Fruit fly (Drosophila melanogaster) whole organism, embryonic: ENCODE results near the gene Best3.

Experiments
- Ada2b ChIP-seq: fragments of 200-800 bp; sonication (Bioruptor generic); IDR thresholded peaks from 2 replicates; pipeline ENCODE4 v1.3.6; 2022; ENCODE audit warnings: missing biosample characterization, missing genetic modification characterization
- Bteb2 ChIP-seq: fragments of 200-800 bp; sonication (Bioruptor generic); optimal IDR thresholded peaks from 2 replicates; lab custom pipeline; 2016; ENCODE audit warnings: missing biosample characterization, missing genetic modification characterization
- CG11696 ChIP-seq: fragments of 200-800 bp; sonication (Bioruptor generic); IDR thresholded peaks from 2 replicates; pipeline ENCODE4 v1.3.6; 2022; ENCODE audit warnings: missing biosample characterization, missing genetic modification characterization
- CG14667 ChIP-seq: fragments of 200-800 bp; sonication (Bioruptor generic); IDR thresholded peaks from 2 replicates; pipeline ENCODE4 v1.3.6; 2022; ENCODE audit warnings: missing biosample characterization, missing genetic modification characterization
- CG15479 ChIP-seq: fragments of 200-800 bp; sonication (Bioruptor generic); optimal IDR thresholded peaks from 3 replicates; lab custom pipeline; 2019; ENCODE audit warnings: missing biosample characterization, mild to moderate bottlenecking, missing genetic modification characterization, moderate library complexity
- CG17829 ChIP-seq: fragments of 200-800 bp; optimal IDR thresholded peaks from 2 replicates; lab custom pipeline; 2019; ENCODE audit warnings: missing biosample characterization, mild to moderate bottlenecking, missing genetic modification characterization, moderate library complexity
- CG2129 ChIP-seq: fragments of 200-800 bp; sonication (Bioruptor generic); IDR thresholded peaks from 2 replicates; pipeline ENCODE4 v1.3.6; 2022; ENCODE audit warnings: missing biosample characterization, missing genetic modification characterization; ENCODE audit not compliant: partially characterized antibody
- CG2875 ChIP-seq: fragments of 200-800 bp; sonication (Bioruptor generic); optimal IDR thresholded peaks from 2 replicates; lab custom pipeline; 2017; ENCODE audit warnings: missing biosample characterization, mild to moderate bottlenecking, missing genetic modification characterization, missing genetic modification reagents
- CG33557 ChIP-seq: fragments of 200-800 bp; sonication (Bioruptor generic); optimal IDR thresholded peaks from 2 replicates; lab custom pipeline; 2019; ENCODE audit warnings: missing biosample characterization, mild to moderate bottlenecking, missing genetic modification characterization, moderate library complexity
- CG3407 ChIP-seq: fragments of 200-800 bp; sonication (Bioruptor generic); optimal IDR thresholded peaks from 2 replicates; lab custom pipeline; 2018; ENCODE audit warnings: missing biosample characterization, mild to moderate bottlenecking, missing genetic modification characterization
- CG42726 ChIP-seq: fragments of 200-800 bp; sonication (Bioruptor generic); IDR thresholded peaks from 2 replicates; pipeline ENCODE4 v1.3.6; 2022; ENCODE audit warnings: missing biosample characterization, missing genetic modification characterization; ENCODE audit not compliant: partially characterized antibody
- CG4617 ChIP-seq: fragments of 200-800 bp; sonication (Bioruptor generic); optimal IDR thresholded peaks from 3 replicates; lab custom pipeline; 2016; ENCODE audit warnings: missing biosample characterization, missing genetic modification characterization, borderline replicate concordance
- CG6683 ChIP-seq: fragments of 200-800 bp; sonication (Bioruptor generic); optimal IDR thresholded peaks from 2 replicates; lab custom pipeline; 2017; ENCODE audit warnings: missing biosample characterization, mild to moderate bottlenecking, missing genetic modification characterization, missing genetic modification reagents
- CG8944 ChIP-seq: fragments of 200-800 bp; sonication (Bioruptor generic); optimal IDR thresholded peaks from 3 replicates; lab custom pipeline; 2016; ENCODE audit warnings: missing biosample characterization, missing genetic modification characterization
- CG9817 ChIP-seq: fragments of 200-800 bp; sonication (Bioruptor generic); optimal IDR thresholded peaks from 2 replicates; lab custom pipeline; 2018; ENCODE audit warnings: missing biosample characterization, mild to moderate bottlenecking, missing genetic modification characterization, moderate library complexity
- CG9932 ChIP-seq: fragments of 200-800 bp; sonication (Bioruptor generic); IDR thresholded peaks from 2 replicates; pipeline ENCODE4 v1.3.6; 2022; ENCODE audit warnings: missing biosample characterization, missing genetic modification characterization
- Chrac-16 ChIP-seq: fragments of 200-800 bp; sonication (Bioruptor generic); optimal IDR thresholded peaks from 3 replicates; lab custom pipeline; 2016; ENCODE audit warnings: missing biosample characterization, missing genetic modification characterization
- D ChIP-seq, 2 experiments: fragments of 200-800 bp in 1 of 2; fragments of >200 bp in 1 of 2; sonication (Bioruptor generic) in 1 of 2; optimal IDR thresholded peaks; 2 replicates in 1 of 2; 3 replicates in 1 of 2; lab custom pipeline; 2017; ENCODE audit warnings: mild to moderate bottlenecking in 1 of 2, missing biosample characterization in 1 of 2, missing genetic modification characterization in 1 of 2, missing genetic modification reagents in 1 of 2
- Dip3 ChIP-seq: fragments of 200-800 bp; sonication (Bioruptor generic); optimal IDR thresholded peaks from 3 replicates; lab custom pipeline; 2016; ENCODE audit warnings: missing biosample characterization, missing genetic modification characterization
- ERR ChIP-seq: fragments of 200-800 bp; sonication (Bioruptor generic); optimal IDR thresholded peaks from 2 replicates; lab custom pipeline; 2016; ENCODE audit warnings: missing biosample characterization, missing genetic modification characterization
- Eip74EF ChIP-seq, 2 experiments: fragments of 200-800 bp in 1 of 2; fragments of >200 bp in 1 of 2; sonication (Bioruptor generic) in 1 of 2; optimal IDR thresholded peaks; 2 replicates each; lab custom pipeline; 2017 to 2019; ENCODE audit warnings: missing biosample characterization in 2 of 2, missing genetic modification characterization in 2 of 2, mild to moderate bottlenecking in 1 of 2, moderate library complexity in 1 of 2
- Elba2 ChIP-seq: fragments of 200-800 bp; sonication (Bioruptor generic); optimal IDR thresholded peaks from 3 replicates; lab custom pipeline; 2016; ENCODE audit warnings: missing biosample characterization, missing genetic modification characterization
- Hr39 ChIP-seq: fragments of >200 bp; optimal IDR thresholded peaks from 2 replicates; lab custom pipeline; 2017
- Hr51 ChIP-seq, 2 experiments: fragments of 200-800 bp; sonication (Bioruptor generic); optimal IDR thresholded peaks; 2 replicates in 1 of 2; 3 replicates in 1 of 2; lab custom pipeline; 2016 to 2018; ENCODE audit warnings: missing biosample characterization in 2 of 2, missing genetic modification characterization in 2 of 2, mild to moderate bottlenecking in 1 of 2, moderate library complexity in 1 of 2
- Hr78 ChIP-seq, 2 experiments: fragments of 200-800 bp in 1 of 2; fragments of >200 bp in 1 of 2; sonication (Bioruptor generic) in 1 of 2; optimal IDR thresholded peaks; 2 replicates each; lab custom pipeline; 2017 to 2019; ENCODE audit warnings: missing biosample characterization in 2 of 2, missing genetic modification characterization in 2 of 2, mild to moderate bottlenecking in 1 of 2, moderate library complexity in 1 of 2
- Neu2 ChIP-seq: fragments of 200-800 bp; sonication (Bioruptor generic); optimal IDR thresholded peaks from 3 replicates; lab custom pipeline; 2016; ENCODE audit warnings: missing biosample characterization, missing genetic modification characterization, borderline replicate concordance
- Nf-YB ChIP-seq: fragments of 200-800 bp; sonication (Bioruptor generic); optimal IDR thresholded peaks from 3 replicates; lab custom pipeline; 2019; ENCODE audit warnings: missing biosample characterization, mild to moderate bottlenecking, missing genetic modification characterization, moderate library complexity
- Sry-δ ChIP-seq: fragments of 200-800 bp; sonication (Bioruptor generic); optimal IDR thresholded peaks from 2 replicates; lab custom pipeline; 2016; ENCODE audit warnings: missing biosample characterization, missing genetic modification characterization
- TFAM ChIP-seq: fragments of 200-800 bp; sonication (Bioruptor generic); optimal IDR thresholded peaks from 2 replicates; lab custom pipeline; 2017; ENCODE audit warnings: missing biosample characterization, missing genetic modification characterization, inconsistent platforms
- bbx ChIP-seq: fragments of 200-800 bp; sonication (Bioruptor generic); IDR thresholded peaks from 2 replicates; pipeline ENCODE4 v1.3.6; 2022; ENCODE audit warnings: missing biosample characterization, missing genetic modification characterization; ENCODE audit not compliant: partially characterized antibody
- cad ChIP-seq: fragments of >200 bp; optimal IDR thresholded peaks from 2 replicates; lab custom pipeline; 2017; ENCODE audit warnings: missing biosample characterization, missing genetic modification characterization
- caup ChIP-seq: fragments of 200-800 bp; sonication (Bioruptor generic); optimal IDR thresholded peaks from 3 replicates; lab custom pipeline; 2017; ENCODE audit warnings: missing biosample characterization, mild to moderate bottlenecking, missing genetic modification characterization, moderate library complexity; ENCODE audit not compliant: severe bottlenecking
- exex ChIP-seq: fragments of 200-800 bp; sonication (Bioruptor generic); optimal IDR thresholded peaks from 4 replicates; lab custom pipeline; 2018; ENCODE audit warnings: missing biosample characterization, mild to moderate bottlenecking, missing genetic modification characterization, moderate library complexity
- eyg ChIP-seq: fragments of 200-800 bp; sonication (Bioruptor generic); optimal IDR thresholded peaks from 3 replicates; lab custom pipeline; 2016; ENCODE audit warnings: missing biosample characterization, missing genetic modification characterization
- fd3F ChIP-seq: fragments of 200-800 bp; sonication (Bioruptor generic); optimal IDR thresholded peaks from 2 replicates; lab custom pipeline; 2018; ENCODE audit warnings: missing biosample characterization, mild to moderate bottlenecking, missing genetic modification characterization, moderate library complexity
- ftz-f1 ChIP-seq: fragments of 200-800 bp; sonication (Bioruptor generic); optimal IDR thresholded peaks from 2 replicates; lab custom pipeline; 2016; ENCODE audit warnings: missing biosample characterization, missing genetic modification characterization
- gcm ChIP-seq: fragments of 200-800 bp; sonication (Bioruptor generic); optimal IDR thresholded peaks from 2 replicates; lab custom pipeline; 2019; ENCODE audit warnings: missing biosample characterization, mild to moderate bottlenecking, missing genetic modification characterization, moderate library complexity
- gfzf ChIP-seq: fragments of 200-800 bp; sonication (Bioruptor generic); optimal IDR thresholded peaks from 2 replicates; lab custom pipeline; 2016; ENCODE audit warnings: missing biosample characterization, mild to moderate bottlenecking, missing genetic modification characterization, moderate library complexity
- mld ChIP-seq: fragments of 200-800 bp; sonication (Bioruptor generic); IDR thresholded peaks from 3 replicates; pipeline ENCODE4 v1.3.6; 2022; ENCODE audit warnings: missing biosample characterization, missing genetic modification characterization; ENCODE audit not compliant: partially characterized antibody
- pan ChIP-seq, 4 experiments: fragments of >200 bp in 3 of 4; fragments of 200-800 bp in 1 of 4; sonication (Bioruptor generic) in 1 of 4; optimal IDR thresholded peaks in 3 of 4; IDR thresholded peaks in 1 of 4; 2 replicates each; pipeline versions ENCODE4 v1.3.6 to Lab custom; 2017 to 2022; ENCODE audit warnings: missing biosample characterization in 2 of 4, missing genetic modification characterization in 2 of 4, mixed read lengths in 1 of 4
- phol ChIP-seq: fragments of 200-800 bp; sonication (Bioruptor generic); optimal IDR thresholded peaks from 3 replicates; lab custom pipeline; 2018; ENCODE audit warnings: missing biosample characterization, mild to moderate bottlenecking, missing genetic modification characterization, moderate library complexity
- pros ChIP-seq: fragments of 200-800 bp; sonication (Bioruptor generic); optimal IDR thresholded peaks from 3 replicates; lab custom pipeline; 2019; ENCODE audit warnings: missing biosample characterization, mild to moderate bottlenecking, missing genetic modification characterization, moderate library complexity
- sisA ChIP-seq: fragments of 200-800 bp; sonication (Bioruptor generic); IDR thresholded peaks from 2 replicates; pipeline ENCODE4 v1.3.6; 2022; ENCODE audit warnings: missing biosample characterization, missing genetic modification characterization
- slbo ChIP-seq: fragments of 200-800 bp; sonication (Bioruptor generic); IDR thresholded peaks from 2 replicates; pipeline ENCODE4 v1.3.6; 2022; ENCODE audit warnings: missing biosample characterization, missing genetic modification characterization
- zf30C ChIP-seq: fragments of 200-800 bp; sonication (Bioruptor generic); optimal IDR thresholded peaks from 3 replicates; lab custom pipeline; 2018; ENCODE audit warnings: missing biosample characterization, mild to moderate bottlenecking, missing genetic modification characterization
- zfh2 ChIP-seq: fragments of 200-800 bp; sonication (Bioruptor generic); optimal IDR thresholded peaks from 2 replicates; lab custom pipeline; 2016; ENCODE audit warnings: missing biosample characterization, missing genetic modification characterization

Best3 gene

DNA sequence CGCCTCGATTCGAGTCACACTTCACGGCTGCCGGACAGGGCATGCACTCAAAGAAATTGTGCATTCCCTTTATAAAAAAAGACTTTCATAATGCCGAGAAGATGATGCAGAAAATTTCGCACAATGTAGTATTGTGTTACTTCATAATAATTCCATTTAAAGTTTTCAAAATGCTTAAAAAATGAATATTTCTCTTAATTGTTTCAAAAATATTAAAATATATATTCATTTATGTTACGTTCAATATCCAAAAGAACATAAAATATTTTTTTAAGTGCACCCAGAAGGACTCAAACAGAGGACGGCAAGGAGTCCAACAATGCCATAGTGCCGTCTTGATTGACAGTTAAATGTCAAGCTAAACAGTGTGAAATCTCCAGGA lies 27.6 kb upstream of the Best3 start (continued):
- TF ChIP-seq Neu2 (GFP tag; lab: Kevin White, UChicago) (no peak), CG3407 (GFP tag; lab: Kevin White, UChicago) (no peak), slbo (GFP tag; lab: Robert Waterston, UW) (no peak), Sry-δ (GFP tag; lab: Kevin White, UChicago) (no peak), CG17829 (tag; lab: Kevin White, UChicago) (peak; percentile 30), Nf-YB (peak; percentile 8), phol (tag; lab: Kevin White, UChicago) (peak; percentile 51), D (optimal IDR thresholded peaks at IDR 0.05; lab: Kevin White, UChicago) (no peak), D (GFP tag; optimal IDR thresholded peaks at IDR 0.05; lab: Kevin White, UChicago) (peak; percentile 5), Bteb2 (no peak), CG9932 (GFP tag; lab: Robert Waterston, UW) (no peak), CG8944 (GFP tag; lab: Kevin White, UChicago) (no peak), CG11696 (GFP tag; lab: Robert Waterston, UW) (no peak), CG33557 (GFP tag; lab: Kevin White, UChicago) (no peak), CG14667 (no peak), sisA (GFP tag; lab: Robert Waterston, UW) (no peak), Elba2 (peak; percentile 24), CG2129 (GFP tag; lab: Robert Waterston, UW) (no peak), zf30C (peak; percentile 83), Dip3 (GFP tag; lab: Kevin White, UChicago) (no peak), ftz-f1 (GFP tag; lab: Kevin White, UChicago) (no peak)

DNA sequence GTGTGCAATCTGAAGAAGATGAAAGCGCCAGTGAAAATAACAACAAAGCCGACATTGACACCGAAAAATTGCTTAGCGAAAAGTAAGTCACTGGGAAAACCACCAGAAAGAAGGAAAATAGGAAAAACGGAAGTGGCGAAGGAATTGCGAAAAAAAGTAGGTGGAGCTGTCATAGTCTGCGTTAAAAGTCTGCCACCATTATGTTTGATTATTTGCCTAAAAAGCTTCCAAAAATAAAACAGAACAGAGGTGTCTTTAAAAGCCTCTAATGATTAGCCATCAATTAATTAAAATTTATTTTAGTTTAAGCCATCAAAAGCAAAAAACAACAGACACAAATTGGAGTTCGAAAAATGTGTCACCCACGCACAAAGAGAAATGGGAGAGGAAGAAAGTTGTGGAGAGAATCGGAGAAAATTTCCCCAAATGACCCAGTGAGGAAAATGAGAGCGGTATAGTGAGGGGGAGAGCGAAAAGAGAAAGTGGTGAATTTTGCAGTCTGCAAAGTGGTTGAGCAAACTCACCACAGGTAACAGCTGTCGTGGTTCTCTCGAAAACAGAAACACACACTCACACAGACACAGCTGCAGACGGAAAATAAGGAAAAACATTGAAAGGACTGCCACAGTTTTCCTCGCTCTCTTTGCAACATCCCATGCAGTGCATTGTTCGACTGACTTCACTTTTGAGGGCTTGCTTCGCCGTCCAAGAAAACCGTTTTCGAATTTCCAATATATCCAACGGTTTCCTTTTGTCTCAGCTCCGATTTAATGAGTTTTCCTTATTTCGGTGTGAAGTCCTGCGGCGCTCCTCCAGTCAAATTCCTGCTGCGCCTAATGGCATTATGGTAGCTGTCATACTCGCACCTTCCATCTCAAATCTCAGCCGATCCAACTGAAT lies 26.9 kb upstream of the Best3 start:
- TF ChIP-seq CG42726 (GFP tag; lab: Robert Waterston, UW) = no peak
- TF ChIP-seq gcm = no peak
- TF ChIP-seq CG15479 (GFP tag; lab: Kevin White, UChicago) = no peak
- no peak for TF ChIP-seq CG6683 (GFP tag; lab: Kevin White, UChicago)
- TF ChIP-seq caup (GFP tag; lab: Kevin White, UChicago) = no peak
- no peak for TF ChIP-seq CG4617
- TF ChIP-seq Chrac-16 = no peak
- no peak for TF ChIP-seq pan (optimal IDR thresholded peaks at IDR 0.05; lab: Kevin White, UChicago)
- TF ChIP-seq pan (GFP tag; optimal IDR thresholded peaks at IDR 0.05 in 1 of 2, IDR thresholded peaks at IDR 0.05 in 1 of 2) = no peak
- no peak for TF ChIP-seq ERR (GFP tag; lab: Kevin White, UChicago)
- TF ChIP-seq Hr39 (lab: Kevin White, UChicago) = no peak
- no peak for TF ChIP-seq Bteb2
- TF ChIP-seq eyg (GFP tag; lab: Kevin White, UChicago) = no peak
- no peak for TF ChIP-seq exex (tag; lab: Kevin White, UChicago)
- TF ChIP-seq zfh2 (GFP tag; lab: Kevin White, UChicago) = no peak
- TF ChIP-seq cad (GFP tag; lab: Kevin White, UChicago) = no peak
- no peak for TF ChIP-seq CG9817 (tag; lab: Kevin White, UChicago)
- no peak for TF ChIP-seq Eip74EF (GFP tag; optimal IDR thresholded peaks at IDR 0.05; lab: Kevin White, UChicago)
- no peak for TF ChIP-seq Neu2 (GFP tag; lab: Kevin White, UChicago)
- no peak for TF ChIP-seq CG2875 (GFP tag; lab: Kevin White, UChicago)
- no peak for TF ChIP-seq Hr51 (GFP tag; optimal IDR thresholded peaks at IDR 0.05; lab: Kevin White, UChicago)
- TF ChIP-seq bbx = no peak
- TF ChIP-seq fd3F (GFP tag; lab: Kevin White, UChicago) = no peak
- TF ChIP-seq mld (GFP tag; lab: Robert Waterston, UW) = no peak
- TF ChIP-seq Ada2b (GFP tag; lab: Robert Waterston, UW) = no peak
- no peak for TF ChIP-seq Hr78 (GFP tag; optimal IDR thresholded peaks at IDR 0.05; lab: Kevin White, UChicago)
- no peak for TF ChIP-seq TFAM (GFP tag; lab: Kevin White, UChicago)
- TF ChIP-seq pros (GFP tag; lab: Kevin White, UChicago) = peak; percentile 91
- TF ChIP-seq gfzf = no peak
